Fruit fly (Drosophila melanogaster): ENCODE measurements around the gene Nop56.

Nop56 gene

DNA sequence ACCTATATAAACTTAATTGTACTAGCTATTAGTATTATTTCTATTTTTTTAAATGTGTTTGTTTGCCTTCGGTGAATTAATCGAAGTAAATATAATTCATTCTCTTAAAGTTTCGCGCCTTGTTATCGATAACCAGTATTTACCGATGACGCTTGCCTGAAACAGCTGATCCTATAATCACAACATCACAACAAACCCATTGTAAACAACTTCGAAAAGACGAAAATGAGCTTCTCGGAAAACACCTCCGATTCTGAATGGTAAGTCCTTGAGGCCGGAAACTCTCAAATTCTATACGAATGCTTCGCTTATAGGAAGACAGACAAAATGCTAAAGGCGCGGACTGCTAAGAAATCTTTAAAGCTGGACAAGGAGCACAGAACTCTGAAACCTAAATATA, 40.9 kb downstream of the Nop56 start, which contains the start of gene CG34149 (continued):
- TF ChIP-seq nmo (GFP tag; optimal IDR thresholded peaks at IDR 0.05) (no peak), kah (GFP tag; optimal IDR thresholded peaks at IDR 0.05) (no peak), CG10209 (GFP tag; optimal IDR thresholded peaks at IDR 0.05) (no peak), seq (GFP tag; IDR thresholded peaks at IDR 0.05) (no peak), chn (GFP tag; optimal IDR thresholded peaks at IDR 0.05) (no peak), lab (GFP tag; optimal IDR thresholded peaks at IDR 0.05) (no peak), Dll (GFP tag; IDR thresholded peaks at IDR 0.05; ENCODE audit: partially characterized antibody) (peak; percentile 71; the same call in 3 of the 4 replicates), dmrt11E (tag; optimal IDR thresholded peaks at IDR 0.05) (no peak), CG17186 (GFP tag; optimal IDR thresholded peaks at IDR 0.05) (no peak), CG3847 (GFP tag; IDR thresholded peaks at IDR 0.05) (no peak)

DNA sequence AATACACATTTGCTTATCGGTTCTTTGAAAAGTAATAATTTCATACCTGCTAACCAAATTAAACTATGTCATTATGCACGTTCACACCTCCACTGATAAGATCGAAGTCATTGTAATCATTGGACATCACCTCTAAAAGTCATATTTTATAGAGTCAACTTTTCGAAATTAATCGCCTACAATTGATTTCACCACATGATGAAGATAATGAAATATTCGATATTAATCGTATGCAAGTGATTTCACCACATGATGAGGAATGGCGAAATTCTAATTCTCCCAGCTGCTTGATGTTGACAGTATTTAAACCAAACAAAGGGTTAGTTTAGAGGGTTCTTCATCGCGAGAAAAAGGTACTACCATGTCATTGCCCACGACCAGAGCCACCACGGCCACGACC, 45.2 kb downstream of the Nop56 start, which contains the start of gene CG18596:
Gene CG18596, plus strand, starts transcription at position 250 of the 400 bp plus-strand sequence.
- TF ChIP-seq zen2 (GFP tag; IDR thresholded peaks at IDR 0.05; ENCODE audit: partially characterized antibody) = peak; percentile 92
- TF ChIP-seq otp (GFP tag; IDR thresholded peaks at IDR 0.05) = no peak
- no peak for TF ChIP-seq CG8281 (tag; optimal IDR thresholded peaks at IDR 0.05)
- TF ChIP-seq zf30C (GFP tag; optimal IDR thresholded peaks at IDR 0.05) = no peak
- TF ChIP-seq dm (GFP tag; optimal IDR thresholded peaks at IDR 0.05) = no peak
- no peak for TF ChIP-seq grau (tag; optimal IDR thresholded peaks at IDR 0.05)
- no peak for TF ChIP-seq CG6813 (GFP tag; optimal IDR thresholded peaks at IDR 0.05)
- TF ChIP-seq trem (tag; optimal IDR thresholded peaks at IDR 0.05) = peak; percentile 64
- TF ChIP-seq CG10321 (GFP tag; IDR thresholded peaks at IDR 0.05) = no peak
- TF ChIP-seq CG12659 (GFP tag; optimal IDR thresholded peaks at IDR 0.05) = peak; percentile 33
- TF ChIP-seq tna (GFP tag; IDR thresholded peaks at IDR 0.05; ENCODE audit: partially characterized antibody) = peak; percentile 88
- TF ChIP-seq CG11085 (GFP tag; IDR thresholded peaks at IDR 0.05) = no peak
- peak; percentile 0 for TF ChIP-seq gfzf (GFP tag; optimal IDR thresholded peaks at IDR 0.05)
- TF ChIP-seq CG8478 (optimal IDR thresholded peaks at IDR 0.05) = no peak
- TF ChIP-seq inv (GFP tag; IDR thresholded peaks at IDR 0.05; ENCODE audit: partially characterized antibody) = peak; percentile 88
- no peak for TF ChIP-seq dati (GFP tag; IDR thresholded peaks at IDR 0.05)
- TF ChIP-seq knrl (GFP tag; IDR thresholded peaks at IDR 0.05; ENCODE audit: partially characterized antibody) = peak; percentile 94
- TF ChIP-seq Myb (GFP tag; optimal IDR thresholded peaks at IDR 0.05) = peak; percentile 56
- TF ChIP-seq sens-2 (GFP tag; IDR thresholded peaks at IDR 0.05) = no peak
- peak; percentile 20 for TF ChIP-seq CTCF (GFP tag; optimal IDR thresholded peaks at IDR 0.05)
- no peak for TF ChIP-seq CG8290 (GFP tag; optimal IDR thresholded peaks at IDR 0.05)
- TF ChIP-seq CG8290 (tag; optimal IDR thresholded peaks at IDR 0.05) = no peak
- TF ChIP-seq CG6791 (GFP tag; IDR thresholded peaks at IDR 0.05; ENCODE audit: partially characterized antibody) = peak; percentile 85
- peak; percentile 88 for TF ChIP-seq BEAF-32 (GFP tag; optimal IDR thresholded peaks at IDR 0.05)
- TF ChIP-seq CG8359 (GFP tag; optimal IDR thresholded peaks at IDR 0.05; ENCODE audit: borderline replicate concordance) = no peak
- TF ChIP-seq sens (GFP tag) = no peak
- peak; percentile 64 for TF ChIP-seq Dref (GFP tag; IDR thresholded peaks at IDR 0.05)
- no peak for TF ChIP-seq CG7372 (GFP tag; IDR thresholded peaks at IDR 0.05)
- no peak for TF ChIP-seq Dbx (GFP tag; IDR thresholded peaks at IDR 0.05)
- peak; percentile 55 for TF ChIP-seq Med (GFP tag)
- peak; percentile 95 for TF ChIP-seq CG14860 (GFP tag; IDR thresholded peaks at IDR 0.05; ENCODE audit: partially characterized antibody)
- peak; percentile 90 for TF ChIP-seq HLH4C (GFP tag; IDR thresholded peaks at IDR 0.05; ENCODE audit: partially characterized antibody)
- no peak for TF ChIP-seq Dfd (GFP tag; optimal IDR thresholded peaks at IDR 0.05)
- TF ChIP-seq CG1529 (GFP tag; optimal IDR thresholded peaks at IDR 0.05) = no peak
- TF ChIP-seq Fer1 (GFP tag; optimal IDR thresholded peaks at IDR 0.05) = no peak
- no peak for TF ChIP-seq Ets65A (GFP tag)
- TF ChIP-seq ab (GFP tag; optimal IDR thresholded peaks at IDR 0.05) = no peak
- TF ChIP-seq CG12155 (GFP tag; optimal IDR thresholded peaks at IDR 0.05) = no peak
- TF ChIP-seq ttk (GFP tag; IDR thresholded peaks at IDR 0.05) = no peak
- peak; percentile 95 for TF ChIP-seq hbn (GFP tag; IDR thresholded peaks at IDR 0.05; ENCODE audit: partially characterized antibody)
- TF ChIP-seq ewg (GFP tag; optimal IDR thresholded peaks at IDR 0.05) = no peak

Measured in whole organism, embryonic.